Worm (Caenorhabditis elegans) whole organism, midembryonic: Measurements from ENCODE around the gene T22B3.3.

Experiments
- cog-1 ChIP-seq: sonication (generic microtip); optimal IDR thresholded peaks from 2 replicates; lab custom pipeline; 2016; ENCODE audit warnings: missing genetic modification characterization, missing compliant biosample characterization
- flt-1 ChIP-seq: fragments of 200-800 bp; sonication (Bioruptor generic); IDR thresholded peaks from 2 replicates; pipeline ENCODE4 v1.3.6; 2022; ENCODE audit warnings: missing genetic modification characterization, missing compliant biosample characterization

- TF ChIP-seq cog-1 (tag; lab: Kevin White, UChicago) (no peak), flt-1 (GFP tag; lab: Robert Waterston, UW) (no peak)
Measured at ce11 chrIV:11700100-11700499, 3.5 kb downstream of the T22B3.3 start.
